Fruit fly (Drosophila melanogaster) whole organism, pupa: Measurements from ENCODE around the gene CG42445.

Experiments
- CG12605 ChIP-seq: fragments of 200-800 bp; sonication (Bioruptor generic); IDR thresholded peaks from 2 replicates; pipeline ENCODE4 v1.3.6; 2022; ENCODE audit warnings: missing biosample characterization, missing genetic modification characterization
- Ets98B ChIP-seq: fragments of 200-800 bp; sonication (Bioruptor generic); IDR thresholded peaks from 2 replicates; pipeline ENCODE4 v1.3.6; 2022; ENCODE audit warnings: missing biosample characterization, missing genetic modification characterization
- Snoo ChIP-seq: fragments of 200-800 bp; sonication (Bioruptor generic); optimal IDR thresholded peaks from 3 replicates; lab custom pipeline; 2017; ENCODE audit warnings: missing biosample characterization, mild to moderate bottlenecking, missing genetic modification characterization, inconsistent platforms

- peak; percentile 89 for TF ChIP-seq CG12605 (GFP tag; lab: Robert Waterston, UW)
- peak; percentile 97 for TF ChIP-seq Ets98B
- TF ChIP-seq Snoo (tag; lab: Kevin White, UChicago): peak; percentile 23
These were observed 5.3 kb downstream of the CG42445 start for dm6 chr3L:8153206-8153996.
